Worm (Caenorhabditis elegans) whole organism, young adult: ENCODE results near the gene gcy-20.

Source experiments
- C17E4.6 ChIP-seq: fragments of 200-800 bp; sonication (Bioruptor generic); IDR thresholded peaks from 2 replicates; pipeline ENCODE4 v1.3.6; 2022; ENCODE audit warnings: missing genetic modification reagents, missing genetic modification characterization, missing compliant biosample characterization
- dpff-1 ChIP-seq: sonication (generic microtip); optimal IDR thresholded peaks from 2 replicates; lab custom pipeline; 2017; ENCODE audit warnings: mild to moderate bottlenecking, missing genetic modification characterization, missing compliant biosample characterization
- him-1 ChIP-seq: sonication (generic microtip); optimal IDR thresholded peaks from 2 replicates; lab custom pipeline; 2016; ENCODE audit warnings: missing genotype, missing genetic modification reagents, missing genetic modification characterization, missing compliant biosample characterization
- lsl-1 ChIP-seq: fragments of 200-800 bp; sonication (Bioruptor generic); optimal IDR thresholded peaks from 2 replicates; lab custom pipeline; 2018; ENCODE audit warnings: mild to moderate bottlenecking, missing genetic modification characterization, moderate library complexity, missing compliant biosample characterization
- nfyb-1 ChIP-seq: fragments of 200-800 bp; sonication (Bioruptor generic); IDR thresholded peaks from 2 replicates; pipeline ENCODE4 v1.3.6; 2022; ENCODE audit warnings: missing genetic modification reagents, missing genetic modification characterization, missing compliant biosample characterization
- unc-62 ChIP-seq: fragments of 150-350 bp; optimal IDR thresholded peaks from 2 replicates; lab custom pipeline; 2014; ENCODE audit warnings: missing biosample characterization, missing genetic modification reagents, missing genetic modification characterization

- TF ChIP-seq lsl-1 (GFP tag; lab: Kevin White, UChicago) (no peak), him-1 (tag; lab: Kevin White, UChicago) (no peak), unc-62 (GFP tag; lab: Kevin White, UChicago) (no peak), dpff-1 (tag; lab: Kevin White, UChicago) (no peak), nfyb-1 (no peak), C17E4.6 (GFP tag; lab: Robert Waterston, UW) (no peak)
Measured at ce11 chrV:16232180-16232579, 21.4 kb downstream of the gcy-20 start, which contains the start of gene gst-22.
